Worm (Caenorhabditis elegans): ENCODE measurements around the gene F20B6.10.

Gene F20B6.10

DNA sequence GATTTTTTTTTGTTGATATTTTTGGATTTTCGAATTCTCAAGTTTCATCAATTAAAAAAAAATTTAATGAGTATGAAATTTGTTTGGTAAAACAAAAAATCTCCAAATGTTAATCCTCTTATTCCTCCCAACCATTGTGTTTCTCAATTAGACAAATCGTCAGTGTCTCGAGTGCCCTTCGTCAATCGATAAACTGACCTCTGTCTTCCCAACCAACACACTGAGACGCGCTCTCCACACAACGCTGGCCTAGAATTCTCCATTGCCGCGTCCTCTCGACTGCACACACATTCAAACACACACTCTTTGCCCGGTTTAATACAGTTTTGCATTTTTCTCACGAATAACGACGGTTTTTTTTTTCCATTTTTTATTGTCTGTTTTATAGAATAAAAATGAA, 37.8 kb upstream of the F20B6.10 start, which contains the start of gene taf-11.1:
Gene taf-11.1 (plus strand): TSS at position 389 of the 400 bp plus-strand sequence.
- TF ChIP-seq tbx-11 (GFP tag; IDR thresholded peaks at IDR 0.05) (no peak), pes-1 (GFP tag; IDR thresholded peaks at IDR 0.05) (no peak), ceh-13 (GFP tag; optimal IDR thresholded peaks at IDR 0.05) (no peak), ceh-36 (tag; optimal IDR thresholded peaks at IDR 0.05) (no peak), ets-7 (tag; optimal IDR thresholded peaks at IDR 0.05) (no peak), F13C5.2 (tag; optimal IDR thresholded peaks at IDR 0.05) (no peak), sea-1 (GFP tag; conservative IDR thresholded peaks at IDR 0.05) (no peak), flt-1 (GFP tag; IDR thresholded peaks at IDR 0.05) (no peak), hmg-4 (GFP tag; optimal IDR thresholded peaks at IDR 0.05) (no peak), tbx-37 (GFP tag; conservative IDR thresholded peaks at IDR 0.05) (no peak), hnd-1 (tag; optimal IDR thresholded peaks at IDR 0.05) (no peak), aly-1 (tag; optimal IDR thresholded peaks at IDR 0.05) (no peak), scrt-1 (GFP tag; IDR thresholded peaks at IDR 0.05) (no peak), hmbx-1 (tag; optimal IDR thresholded peaks at IDR 0.05) (no peak), tra-4 (tag; optimal IDR thresholded peaks at IDR 0.05) (no peak), ama-1 (optimal IDR thresholded peaks at IDR 0.05) (no peak), B0310.2 (tag; optimal IDR thresholded peaks at IDR 0.05) (no peak)

DNA sequence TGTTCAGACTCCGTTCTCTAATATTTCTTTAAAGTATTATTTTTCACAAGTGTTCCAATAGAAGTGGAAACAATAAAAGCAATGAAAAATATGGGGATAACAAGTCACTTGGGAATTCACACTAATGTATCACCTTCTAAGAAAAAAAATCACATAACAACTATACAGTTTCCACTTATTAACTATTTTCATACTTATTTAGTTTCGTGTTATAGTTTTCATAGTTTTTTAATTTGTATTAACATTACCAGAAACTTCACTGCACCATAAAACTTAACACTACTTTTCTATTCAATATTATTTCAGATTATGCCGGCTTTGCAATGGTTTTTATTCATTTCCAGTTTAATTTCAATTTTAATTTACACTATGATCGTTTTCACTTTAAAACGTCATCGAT, 35.1 kb upstream of the F20B6.10 start, which contains the start of gene srv-5:
Gene srv-5 (plus strand): TSS at position 301 of the 400 bp plus-strand sequence.
- TF ChIP-seq sea-1 (GFP tag; conservative IDR thresholded peaks at IDR 0.05) (no peak), tra-4 (tag; optimal IDR thresholded peaks at IDR 0.05) (no peak), ama-1 (optimal IDR thresholded peaks at IDR 0.05) (no peak), aly-1 (tag; optimal IDR thresholded peaks at IDR 0.05) (no peak), hmbx-1 (tag; optimal IDR thresholded peaks at IDR 0.05) (no peak), B0310.2 (tag; optimal IDR thresholded peaks at IDR 0.05) (no peak), ceh-13 (GFP tag; optimal IDR thresholded peaks at IDR 0.05) (no peak), hmg-4 (GFP tag; optimal IDR thresholded peaks at IDR 0.05) (no peak), flt-1 (GFP tag; IDR thresholded peaks at IDR 0.05) (no peak), ceh-36 (tag; optimal IDR thresholded peaks at IDR 0.05) (no peak)

DNA sequence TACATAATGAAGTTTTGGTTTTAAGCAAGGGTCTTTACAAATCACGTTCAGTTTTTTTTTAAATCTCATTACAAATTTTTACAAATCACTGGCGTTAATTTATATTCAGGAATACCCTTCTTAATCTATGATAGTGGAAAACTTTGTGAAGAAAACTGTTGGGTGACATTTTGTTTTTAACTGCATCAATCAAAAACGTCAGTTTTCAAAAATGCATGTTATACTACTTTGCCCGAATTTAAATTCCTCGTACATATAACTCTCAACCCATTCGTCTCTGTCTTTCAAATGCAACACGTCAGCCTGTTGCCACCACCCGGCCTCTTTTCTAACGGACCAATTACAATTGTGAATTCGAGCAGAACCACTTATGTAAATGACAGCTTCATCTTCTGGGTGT, 32.0 kb upstream of the F20B6.10 start, which contains the start of gene hlh-13:
Gene hlh-13 (plus strand): TSS at position 301 of the 400 bp plus-strand sequence.
- TF ChIP-seq tbx-11 (GFP tag; IDR thresholded peaks at IDR 0.05) (no peak), hmbx-1 (tag; optimal IDR thresholded peaks at IDR 0.05) (no peak), sea-1 (GFP tag; conservative IDR thresholded peaks at IDR 0.05) (no peak), tbx-37 (GFP tag; conservative IDR thresholded peaks at IDR 0.05) (no peak), B0310.2 (tag; optimal IDR thresholded peaks at IDR 0.05) (no peak), ceh-36 (tag; optimal IDR thresholded peaks at IDR 0.05) (no peak), hmg-4 (GFP tag; optimal IDR thresholded peaks at IDR 0.05) (no peak), F13C5.2 (tag; optimal IDR thresholded peaks at IDR 0.05) (no peak), ets-7 (tag; optimal IDR thresholded peaks at IDR 0.05) (no peak), aly-1 (tag; optimal IDR thresholded peaks at IDR 0.05) (no peak), pes-1 (GFP tag; IDR thresholded peaks at IDR 0.05) (no peak), flt-1 (GFP tag; IDR thresholded peaks at IDR 0.05) (no peak), ama-1 (optimal IDR thresholded peaks at IDR 0.05) (no peak), tra-4 (tag; optimal IDR thresholded peaks at IDR 0.05) (no peak), scrt-1 (GFP tag; IDR thresholded peaks at IDR 0.05) (no peak), hnd-1 (tag; optimal IDR thresholded peaks at IDR 0.05) (no peak), ceh-13 (GFP tag; optimal IDR thresholded peaks at IDR 0.05) (no peak)

DNA sequence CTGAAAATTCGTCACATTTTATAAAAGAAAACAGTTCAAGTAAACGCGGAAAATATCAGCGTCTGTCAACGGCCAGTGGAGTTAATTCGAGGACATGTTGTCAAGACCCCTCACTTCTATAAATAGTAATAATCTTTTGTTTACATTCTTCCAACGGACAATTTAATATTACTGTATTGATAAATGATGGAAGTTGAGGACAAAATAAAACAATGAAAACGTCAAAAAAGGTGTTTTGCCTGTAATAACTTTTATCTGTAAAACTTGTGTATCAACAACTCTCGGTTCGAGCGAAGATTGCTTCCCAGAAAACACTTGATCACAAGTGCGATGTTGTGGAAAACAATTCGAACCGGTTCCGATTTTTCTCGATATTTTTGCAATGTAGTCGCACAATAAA, 31.4 kb upstream of the F20B6.10 start:
- no peak for TF ChIP-seq ceh-13 (GFP tag; optimal IDR thresholded peaks at IDR 0.05)
- no peak for TF ChIP-seq hmbx-1 (tag; optimal IDR thresholded peaks at IDR 0.05)
- no peak for TF ChIP-seq scrt-1 (GFP tag; IDR thresholded peaks at IDR 0.05)
- TF ChIP-seq pes-1 (GFP tag; IDR thresholded peaks at IDR 0.05), result no peak
- no peak for TF ChIP-seq tra-4 (tag; optimal IDR thresholded peaks at IDR 0.05)
- no peak for TF ChIP-seq hmg-4 (GFP tag; optimal IDR thresholded peaks at IDR 0.05)
- no peak for TF ChIP-seq ets-7 (tag; optimal IDR thresholded peaks at IDR 0.05)
- no peak for TF ChIP-seq tbx-11 (GFP tag; IDR thresholded peaks at IDR 0.05)
- no peak for TF ChIP-seq tbx-37 (GFP tag; conservative IDR thresholded peaks at IDR 0.05)
- no peak for TF ChIP-seq F13C5.2 (tag; optimal IDR thresholded peaks at IDR 0.05)

DNA sequence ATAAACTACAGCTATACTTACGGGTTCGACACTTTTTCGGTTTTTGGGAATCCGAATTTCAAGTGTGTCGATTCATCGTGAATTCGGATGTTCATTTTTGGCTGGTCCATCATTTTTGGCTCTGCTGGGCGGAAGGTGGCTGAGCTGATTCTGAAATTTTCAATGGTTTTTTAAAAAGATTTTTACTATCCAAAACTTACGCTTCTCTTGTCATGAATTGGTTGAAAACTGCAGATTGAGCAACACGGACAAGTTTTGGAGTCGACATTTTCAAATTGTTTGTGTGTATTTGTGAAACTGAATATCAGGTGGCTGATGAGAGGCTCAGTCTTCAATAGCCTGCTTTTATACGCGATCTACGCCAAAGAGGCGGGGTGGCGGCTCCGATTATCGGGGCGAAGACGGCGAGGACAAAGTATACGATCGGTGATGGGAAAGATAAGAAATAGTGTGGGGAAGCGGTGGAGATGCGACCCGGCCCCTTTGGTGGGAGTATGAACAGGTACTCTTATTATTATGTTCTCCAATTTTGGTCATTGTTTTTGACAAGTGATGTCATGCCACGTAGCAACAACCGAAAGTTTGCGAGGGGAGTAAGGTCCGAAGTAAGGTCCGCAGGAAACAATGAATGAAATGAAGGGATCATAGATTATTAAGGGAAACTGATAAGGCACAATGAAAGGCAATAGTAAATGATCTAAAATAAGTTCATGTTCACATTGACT, 30.0 kb upstream of the F20B6.10 start, which contains the start of gene F48D6.4:
Gene F48D6.4 (minus strand): TSS at position 346 of the 725 bp plus-strand sequence.
- TF ChIP-seq tra-4 (tag; optimal IDR thresholded peaks at IDR 0.05), result no peak
- TF ChIP-seq hmbx-1 (tag; optimal IDR thresholded peaks at IDR 0.05), result no peak
- no peak for TF ChIP-seq hmg-4 (GFP tag; optimal IDR thresholded peaks at IDR 0.05)
- no peak for TF ChIP-seq ama-1 (optimal IDR thresholded peaks at IDR 0.05)
- no peak for TF ChIP-seq ceh-13 (GFP tag; optimal IDR thresholded peaks at IDR 0.05)
- TF ChIP-seq tbx-11 (GFP tag; IDR thresholded peaks at IDR 0.05), result no peak
- no peak for TF ChIP-seq F13C5.2 (tag; optimal IDR thresholded peaks at IDR 0.05)
- TF ChIP-seq aly-1 (tag; optimal IDR thresholded peaks at IDR 0.05), result no peak

DNA sequence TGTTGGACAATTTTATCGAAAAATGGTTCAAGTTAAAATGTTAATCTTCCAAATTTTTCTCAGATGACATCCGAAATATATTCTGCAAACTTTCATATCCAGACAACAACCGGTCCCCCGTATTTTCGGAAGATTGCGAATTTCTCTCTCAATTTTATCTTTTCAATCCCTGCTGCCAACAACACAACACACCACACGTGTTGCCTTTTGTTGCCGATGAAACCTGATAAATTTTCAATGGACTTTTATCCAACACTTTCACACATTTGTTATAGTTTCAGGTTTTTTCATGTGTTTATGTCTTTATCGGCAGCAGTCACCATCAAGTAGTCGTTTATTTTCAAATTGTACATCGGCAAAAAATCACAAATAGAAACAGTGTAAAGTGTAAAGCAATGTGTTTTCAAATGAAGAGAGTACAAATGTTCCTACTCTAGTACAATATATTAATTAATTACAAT, 29.3 kb upstream of the F20B6.10 start:
- no peak for TF ChIP-seq aly-1 (tag; optimal IDR thresholded peaks at IDR 0.05)
- no peak for TF ChIP-seq ama-1 (optimal IDR thresholded peaks at IDR 0.05)
- TF ChIP-seq sea-1 (GFP tag; conservative IDR thresholded peaks at IDR 0.05), result no peak
- no peak for TF ChIP-seq tra-4 (tag; optimal IDR thresholded peaks at IDR 0.05)
- no peak for TF ChIP-seq hmg-4 (GFP tag; optimal IDR thresholded peaks at IDR 0.05)
- no peak for TF ChIP-seq F13C5.2 (tag; optimal IDR thresholded peaks at IDR 0.05)

DNA sequence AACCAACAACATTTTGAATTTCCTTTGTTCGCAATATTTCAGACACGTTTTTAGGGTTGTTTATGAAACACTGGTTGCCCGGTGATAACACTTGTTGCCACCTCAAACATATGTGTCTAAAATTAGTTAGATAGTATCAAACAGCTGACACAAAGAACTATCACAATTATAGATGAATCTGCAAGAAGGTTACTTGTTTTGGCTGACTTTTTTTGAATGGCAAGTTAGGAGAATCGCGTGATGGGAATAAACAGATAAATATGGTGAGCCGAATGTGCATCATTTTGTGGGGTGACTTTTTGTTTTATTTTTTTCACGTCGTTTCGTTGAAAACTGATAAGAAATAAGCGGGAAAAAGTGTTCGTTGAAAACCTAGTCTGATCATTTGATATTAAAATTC, 28.1 kb upstream of the F20B6.10 start:
- no peak for TF ChIP-seq sea-1 (GFP tag; conservative IDR thresholded peaks at IDR 0.05)
- no peak for TF ChIP-seq hmg-4 (GFP tag; optimal IDR thresholded peaks at IDR 0.05)
- TF ChIP-seq hnd-1 (tag; optimal IDR thresholded peaks at IDR 0.05), result no peak
- no peak for TF ChIP-seq tbx-37 (GFP tag; conservative IDR thresholded peaks at IDR 0.05)
